Worm (Caenorhabditis elegans) whole organism, young adult: ENCODE data around the gene pnc-1.

Source experiments
- F23B12.7 ChIP-seq: sonication (generic microtip); optimal IDR thresholded peaks from 2 replicates; lab custom pipeline; 2017; ENCODE audit warnings: missing genetic modification characterization, mild to moderate bottlenecking, missing compliant biosample characterization, antibody characterized with exemption, moderate library complexity; ENCODE audit not compliant: insufficient read depth
- Y79H2A.3 ChIP-seq: fragments of 200-800 bp; sonication (Bioruptor generic); conservative IDR thresholded peaks from 2 replicates; pipeline ENCODE4 v1.3.6; 2022; ENCODE audit warnings: missing genetic modification reagents, missing genetic modification characterization, missing compliant biosample characterization
- ama-1 ChIP-seq, 3 experiments: fragments of 150-350 bp in 1 of 3; sonication (generic microtip) in 2 of 3; optimal IDR thresholded peaks; 2 replicates each; lab custom pipeline; 2014 to 2018; ENCODE audit warnings: missing biosample characterization in 2 of 3, missing genetic modification characterization in 2 of 3, missing genetic modification reagents in 2 of 3
- aptf-3 ChIP-seq: fragments of 200-800 bp; sonication (Bioruptor generic); IDR thresholded peaks from 2 replicates; pipeline ENCODE4 v1.3.6; 2022; ENCODE audit warnings: missing genetic modification characterization, missing compliant biosample characterization
- dpl-1 ChIP-seq: fragments of 150-350 bp; optimal IDR thresholded peaks from 2 replicates; lab custom pipeline; 2014; ENCODE audit warnings: missing biosample characterization, missing genetic modification reagents, missing genetic modification characterization
- egrh-3 ChIP-seq: fragments of 200-800 bp; sonication (Bioruptor generic); IDR thresholded peaks from 2 replicates; pipeline ENCODE4 v1.3.6; 2022; ENCODE audit warnings: missing genetic modification reagents, missing genetic modification characterization, missing compliant biosample characterization
- him-1 ChIP-seq: sonication (generic microtip); optimal IDR thresholded peaks from 2 replicates; lab custom pipeline; 2016; ENCODE audit warnings: missing genotype, missing genetic modification reagents, missing genetic modification characterization, missing compliant biosample characterization
- mcd-1 ChIP-seq: fragments of 200-800 bp; sonication (Bioruptor generic); IDR thresholded peaks from 2 replicates; pipeline ENCODE4 v1.3.6; 2022; ENCODE audit warnings: missing genetic modification reagents, missing genetic modification characterization, missing compliant biosample characterization
- xnd-1 ChIP-seq: sonication (generic microtip); optimal IDR thresholded peaks from 2 replicates; lab custom pipeline; 2016; ENCODE audit warnings: missing genotype, missing genetic modification reagents, missing genetic modification characterization, missing compliant biosample characterization

DNA sequence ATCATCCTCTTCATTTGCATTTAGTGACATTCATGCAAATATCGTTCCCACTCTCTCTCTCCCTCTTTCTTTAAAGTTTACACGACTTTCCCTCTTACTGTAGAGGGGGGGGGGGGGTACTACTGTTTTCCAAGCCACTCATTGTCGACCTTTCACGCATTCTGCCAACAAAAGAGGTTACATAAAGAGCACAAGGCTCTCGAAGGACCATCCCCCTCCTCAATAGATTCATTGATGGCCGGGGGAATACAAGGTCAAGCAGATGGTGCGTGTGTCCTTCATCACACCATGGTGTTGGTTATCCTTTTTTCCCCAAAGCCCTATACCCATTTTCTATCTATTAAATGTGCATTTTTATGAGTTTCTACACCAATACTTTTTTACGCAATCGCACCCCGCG is 11.3 kb upstream of the pnc-1 start:
- TF ChIP-seq egrh-3 (GFP tag; lab: Robert Waterston, UW) (no peak), Y79H2A.3 (GFP tag; lab: Robert Waterston, UW) (no peak), aptf-3 (GFP tag; lab: Robert Waterston, UW) (no peak), F23B12.7 (tag; lab: Kevin White, UChicago) (no peak), him-1 (tag; lab: Kevin White, UChicago) (no peak), dpl-1 (GFP tag; lab: Kevin White, UChicago) (no peak), xnd-1 (tag; lab: Kevin White, UChicago) (no peak), ama-1 (optimal IDR thresholded peaks at IDR 0.05; lab: Kevin White, UChicago) (no peak), ama-1 (GFP tag; optimal IDR thresholded peaks at IDR 0.05; lab: Kevin White, UChicago) (no peak), mcd-1 (GFP tag; lab: Robert Waterston, UW) (no peak)
